Fruit fly (Drosophila melanogaster) whole organism: ENCODE results near the gene CG15754.

Experiments
- CG8478 ChIP-seq: fragments of >200 bp; optimal IDR thresholded peaks from 2 replicates; lab custom pipeline; 2018; ENCODE audit warnings: inconsistent platforms
- Dll ChIP-seq: fragments of >200 bp; optimal IDR thresholded peaks from 2 replicates; lab custom pipeline; 2017
- EcR ChIP-seq, 2 experiments: fragments of >200 bp; optimal IDR thresholded peaks; 2 replicates each; lab custom pipeline; 2017; ENCODE audit warnings: missing biosample characterization in 2 of 2, missing genetic modification characterization in 2 of 2, missing genetic modification reagents in 2 of 2
- pan ChIP-seq: fragments of >200 bp; optimal IDR thresholded peaks from 2 replicates; lab custom pipeline; 2017
- psq ChIP-seq: fragments of >200 bp; optimal IDR thresholded peaks from 2 replicates; lab custom pipeline; 2017
- usp ChIP-seq: fragments of >200 bp; optimal IDR thresholded peaks from 2 replicates; lab custom pipeline; 2017; ENCODE audit warnings: missing biosample characterization, missing genetic modification characterization, mixed read lengths

Gene CG15754

dm6 chrX:13563042-13563441 lies 35.2 kb downstream of the CG15754 start:
- TF ChIP-seq pan (lab: Kevin White, UChicago) (no peak), CG8478 (lab: Kevin White, UChicago) (no peak), EcR (GFP tag; optimal IDR thresholded peaks at IDR 0.05; lab: Kevin White, UChicago) (no peak), usp (GFP tag; lab: Kevin White, UChicago) (no peak), psq (lab: Kevin White, UChicago) (no peak)

dm6 chrX:13563483-13564443 lies 36.0 kb downstream of the CG15754 start, which contains the start of the genes CG46311 and Tpst:
TSS of gene CG46311 (plus strand) at chrX:13563823.
TSS of gene Tpst (plus strand) at chrX:13563823.
- no peak for TF ChIP-seq Dll
- no peak for TF ChIP-seq psq (lab: Kevin White, UChicago)
- no peak for TF ChIP-seq CG8478 (lab: Kevin White, UChicago)
- no peak for TF ChIP-seq usp (GFP tag; lab: Kevin White, UChicago)
- no peak for TF ChIP-seq pan (lab: Kevin White, UChicago)
- no peak for TF ChIP-seq EcR (GFP tag; optimal IDR thresholded peaks at IDR 0.05; lab: Kevin White, UChicago)

- TF ChIP-seq CG8478 (lab: Kevin White, UChicago) (no peak), psq (lab: Kevin White, UChicago) (no peak), Dll (no peak), EcR (GFP tag; optimal IDR thresholded peaks at IDR 0.05; lab: Kevin White, UChicago) (no peak), usp (GFP tag; lab: Kevin White, UChicago) (no peak), pan (lab: Kevin White, UChicago) (no peak)
Observed at dm6 chrX:13565490-13566156, 37.8 kb downstream of the CG15754 start.

- TF ChIP-seq Dll, result no peak
- TF ChIP-seq psq (lab: Kevin White, UChicago), result no peak
- no peak for TF ChIP-seq usp (GFP tag; lab: Kevin White, UChicago)
- no peak for TF ChIP-seq CG8478 (lab: Kevin White, UChicago)
Observed at dm6 chrX:13568127-13568526, 40.3 kb downstream of the CG15754 start.

dm6 chrX:13568841-13569240 lies 41.0 kb downstream of the CG15754 start:
- TF ChIP-seq psq (lab: Kevin White, UChicago) (no peak), pan (lab: Kevin White, UChicago) (no peak), CG8478 (lab: Kevin White, UChicago) (no peak), Dll (no peak), usp (GFP tag; lab: Kevin White, UChicago) (no peak)

- TF ChIP-seq CG8478 (lab: Kevin White, UChicago), result no peak
- TF ChIP-seq psq (lab: Kevin White, UChicago), result no peak
- TF ChIP-seq Dll, result no peak
- no peak for TF ChIP-seq pan (lab: Kevin White, UChicago)
- TF ChIP-seq usp (GFP tag; lab: Kevin White, UChicago), result no peak
- no peak for TF ChIP-seq EcR (GFP tag; optimal IDR thresholded peaks at IDR 0.05; lab: Kevin White, UChicago)
Observed at dm6 chrX:13570255-13570654, 42.4 kb downstream of the CG15754 start.

dm6 chrX:13572382-13572781 lies 44.6 kb downstream of the CG15754 start:
- no peak for TF ChIP-seq psq (lab: Kevin White, UChicago)
- no peak for TF ChIP-seq Dll
- no peak for TF ChIP-seq usp (GFP tag; lab: Kevin White, UChicago)
- TF ChIP-seq pan (lab: Kevin White, UChicago), result no peak
